Fruit fly (Drosophila melanogaster) whole organism, embryonic: ENCODE measurements around the gene CG10481.

ENCODE experiments used
- ATbp ChIP-seq: fragments of 200-800 bp; sonication (Bioruptor generic); optimal IDR thresholded peaks from 2 replicates; lab custom pipeline; 2017; ENCODE audit warnings: missing biosample characterization, mild to moderate bottlenecking, missing genetic modification characterization, missing genetic modification reagents
- Bdp1 ChIP-seq: fragments of 200-800 bp; sonication (Bioruptor generic); optimal IDR thresholded peaks from 3 replicates; lab custom pipeline; 2016; ENCODE audit warnings: missing biosample characterization, missing genetic modification characterization
- CG10431 ChIP-seq: fragments of 200-800 bp; sonication (Bioruptor generic); optimal IDR thresholded peaks from 3 replicates; lab custom pipeline; 2018; ENCODE audit warnings: missing biosample characterization, mild to moderate bottlenecking, missing genetic modification characterization
- CG10959 ChIP-seq: fragments of 200-800 bp; sonication (Bioruptor generic); IDR thresholded peaks from 2 replicates; pipeline ENCODE4 v1.3.6; 2022; ENCODE audit warnings: missing biosample characterization, missing genetic modification characterization
- CG12219 ChIP-seq: fragments of 200-800 bp; sonication (Bioruptor generic); optimal IDR thresholded peaks from 3 replicates; lab custom pipeline; 2018; ENCODE audit warnings: missing biosample characterization, mild to moderate bottlenecking, missing genetic modification characterization
- CG15011 ChIP-seq: fragments of 200-800 bp; sonication (Bioruptor generic); optimal IDR thresholded peaks from 3 replicates; lab custom pipeline; 2018; ENCODE audit warnings: missing biosample characterization, mild to moderate bottlenecking, missing genetic modification characterization
- CG15479 ChIP-seq: fragments of 200-800 bp; sonication (Bioruptor generic); optimal IDR thresholded peaks from 3 replicates; lab custom pipeline; 2019; ENCODE audit warnings: missing biosample characterization, mild to moderate bottlenecking, missing genetic modification characterization, moderate library complexity
- CG16779 ChIP-seq: fragments of 200-800 bp; sonication (Bioruptor generic); IDR thresholded peaks from 2 replicates; pipeline ENCODE4 v1.3.6; 2022; ENCODE audit warnings: missing biosample characterization, missing genetic modification characterization
- CG17568 ChIP-seq: fragments of 200-800 bp; sonication (Bioruptor generic); optimal IDR thresholded peaks from 2 replicates; lab custom pipeline; 2018; ENCODE audit warnings: missing biosample characterization, mild to moderate bottlenecking, missing genetic modification characterization, moderate library complexity
- CG17802 ChIP-seq: fragments of 200-800 bp; sonication (Bioruptor generic); optimal IDR thresholded peaks from 2 replicates; lab custom pipeline; 2018; ENCODE audit warnings: missing biosample characterization, mild to moderate bottlenecking, missing genetic modification characterization, moderate library complexity
- CG17829 ChIP-seq: fragments of 200-800 bp; optimal IDR thresholded peaks from 2 replicates; lab custom pipeline; 2019; ENCODE audit warnings: missing biosample characterization, mild to moderate bottlenecking, missing genetic modification characterization, moderate library complexity
- CG2129 ChIP-seq: fragments of 200-800 bp; sonication (Bioruptor generic); IDR thresholded peaks from 2 replicates; pipeline ENCODE4 v1.3.6; 2022; ENCODE audit warnings: missing biosample characterization, missing genetic modification characterization; ENCODE audit not compliant: partially characterized antibody
- CG31365 ChIP-seq: fragments of 200-800 bp; sonication (Bioruptor generic); optimal IDR thresholded peaks from 2 replicates; lab custom pipeline; 2018; ENCODE audit warnings: missing biosample characterization, mild to moderate bottlenecking, missing genetic modification characterization
- CG33557 ChIP-seq: fragments of 200-800 bp; sonication (Bioruptor generic); optimal IDR thresholded peaks from 2 replicates; lab custom pipeline; 2019; ENCODE audit warnings: missing biosample characterization, mild to moderate bottlenecking, missing genetic modification characterization, moderate library complexity
- CG42726 ChIP-seq: fragments of 200-800 bp; sonication (Bioruptor generic); IDR thresholded peaks from 2 replicates; pipeline ENCODE4 v1.3.6; 2022; ENCODE audit warnings: missing biosample characterization, missing genetic modification characterization; ENCODE audit not compliant: partially characterized antibody
- CG4820 ChIP-seq: fragments of 200-800 bp; sonication (Bioruptor generic); optimal IDR thresholded peaks from 3 replicates; lab custom pipeline; 2016; ENCODE audit warnings: missing biosample characterization, missing genetic modification characterization
- CG6175 ChIP-seq: fragments of 200-800 bp; sonication (Bioruptor generic); IDR thresholded peaks from 3 replicates; pipeline ENCODE4 v1.3.6; 2022; ENCODE audit warnings: missing biosample characterization, missing genetic modification characterization
- CG8944 ChIP-seq: fragments of 200-800 bp; sonication (Bioruptor generic); optimal IDR thresholded peaks from 3 replicates; lab custom pipeline; 2016; ENCODE audit warnings: missing biosample characterization, missing genetic modification characterization
- CG9609 ChIP-seq: fragments of 200-800 bp; sonication (Bioruptor generic); optimal IDR thresholded peaks from 3 replicates; lab custom pipeline; 2016; ENCODE audit warnings: missing biosample characterization, missing genetic modification characterization
- Dip2 ChIP-seq: fragments of 200-800 bp; sonication (Bioruptor generic); IDR thresholded peaks from 2 replicates; pipeline ENCODE4 v1.3.6; 2022; ENCODE audit warnings: missing biosample characterization, missing genetic modification characterization
- Drgx ChIP-seq: fragments of 200-800 bp; sonication (Bioruptor generic); IDR thresholded peaks from 2 replicates; pipeline ENCODE4 v1.3.6; 2022; ENCODE audit warnings: missing biosample characterization, missing genetic modification characterization
- E2f1 ChIP-seq: fragments of 200-800 bp; sonication (Bioruptor generic); IDR thresholded peaks from 2 replicates; pipeline ENCODE4 v1.3.6; 2022; ENCODE audit warnings: missing biosample characterization, missing genetic modification characterization
- H15 ChIP-seq: fragments of 200-800 bp; sonication (Bioruptor generic); IDR thresholded peaks from 3 replicates; pipeline ENCODE4 v1.3.6; 2022; ENCODE audit warnings: missing biosample characterization, missing genetic modification characterization
- HmgZ ChIP-seq: fragments of 200-800 bp; sonication (Bioruptor generic); optimal IDR thresholded peaks from 2 replicates; lab custom pipeline; 2018; ENCODE audit warnings: missing biosample characterization, mild to moderate bottlenecking, missing genetic modification characterization
- Kr ChIP-seq: fragments of 200-800 bp; sonication (Bioruptor generic); optimal IDR thresholded peaks from 2 replicates; lab custom pipeline; 2017; ENCODE audit warnings: missing biosample characterization, mild to moderate bottlenecking, missing genetic modification characterization
- NC2α ChIP-seq: fragments of 200-800 bp; sonication (Bioruptor generic); optimal IDR thresholded peaks from 2 replicates; lab custom pipeline; 2016; ENCODE audit warnings: missing biosample characterization, missing genetic modification characterization
- Six4 ChIP-seq: fragments of 200-800 bp; sonication (Bioruptor generic); optimal IDR thresholded peaks from 2 replicates; lab custom pipeline; 2016; ENCODE audit warnings: missing biosample characterization, missing genetic modification characterization
- Sry-β ChIP-seq: fragments of 200-800 bp; sonication (Bioruptor generic); optimal IDR thresholded peaks from 2 replicates; lab custom pipeline; 2018; ENCODE audit warnings: missing biosample characterization, mild to moderate bottlenecking, missing genetic modification characterization, moderate library complexity
- Vsx1 ChIP-seq: fragments of 200-800 bp; sonication (Bioruptor generic); optimal IDR thresholded peaks from 2 replicates; lab custom pipeline; 2017; ENCODE audit warnings: missing biosample characterization, mild to moderate bottlenecking, missing genetic modification characterization, missing genetic modification reagents
- al ChIP-seq: fragments of 200-800 bp; sonication (Bioruptor generic); IDR thresholded peaks from 2 replicates; pipeline ENCODE4 v1.3.6; 2022; ENCODE audit warnings: missing biosample characterization, missing genetic modification characterization
- bsh ChIP-seq, 2 experiments: fragments of 200-800 bp; sonication (Bioruptor generic); optimal IDR thresholded peaks; 2 replicates each; lab custom pipeline; 2017 to 2018; ENCODE audit warnings: mild to moderate bottlenecking in 2 of 2, missing biosample characterization in 2 of 2, missing genetic modification characterization in 2 of 2, moderate library complexity in 1 of 2
- cas ChIP-seq: fragments of 200-800 bp; sonication (Bioruptor generic); IDR thresholded peaks from 2 replicates; pipeline ENCODE4 v1.3.6; 2022; ENCODE audit warnings: missing biosample characterization, missing genetic modification characterization
- corto ChIP-seq: fragments of 200-800 bp; sonication (Bioruptor generic); optimal IDR thresholded peaks from 2 replicates; lab custom pipeline; 2016; ENCODE audit warnings: missing biosample characterization, mild to moderate bottlenecking, missing genetic modification characterization, moderate library complexity
- dmrt99B ChIP-seq: fragments of 200-800 bp; sonication (Bioruptor generic); optimal IDR thresholded peaks from 2 replicates; lab custom pipeline; 2018; ENCODE audit warnings: missing biosample characterization, mild to moderate bottlenecking, missing genetic modification characterization, moderate library complexity
- exex ChIP-seq: fragments of 200-800 bp; sonication (Bioruptor generic); optimal IDR thresholded peaks from 4 replicates; lab custom pipeline; 2018; ENCODE audit warnings: missing biosample characterization, mild to moderate bottlenecking, missing genetic modification characterization, moderate library complexity
- ham ChIP-seq: fragments of 200-800 bp; sonication (Bioruptor generic); IDR thresholded peaks from 2 replicates; pipeline ENCODE4 v1.3.6; 2022; ENCODE audit warnings: missing biosample characterization, missing genetic modification characterization
- ind ChIP-seq: fragments of 200-800 bp; sonication (Bioruptor generic); optimal IDR thresholded peaks from 3 replicates; lab custom pipeline; 2016; ENCODE audit warnings: missing biosample characterization, missing genetic modification characterization
- jing ChIP-seq: fragments of 200-800 bp; sonication (Bioruptor generic); optimal IDR thresholded peaks from 2 replicates; lab custom pipeline; 2018; ENCODE audit warnings: missing biosample characterization, mild to moderate bottlenecking, missing genetic modification characterization
- klu ChIP-seq: fragments of 200-800 bp; sonication (Bioruptor generic); IDR thresholded peaks from 2 replicates; pipeline ENCODE4 v1.3.6; 2022; ENCODE audit warnings: missing biosample characterization, missing genetic modification characterization
- knrl ChIP-seq: fragments of 200-800 bp; sonication (Bioruptor generic); IDR thresholded peaks from 3 replicates; pipeline ENCODE4 v1.3.6; 2022; ENCODE audit warnings: missing biosample characterization, missing genetic modification characterization; ENCODE audit not compliant: partially characterized antibody
- nerfin-1 ChIP-seq: fragments of 200-800 bp; sonication (Bioruptor generic); optimal IDR thresholded peaks from 3 replicates; lab custom pipeline; 2019; ENCODE audit warnings: missing biosample characterization, mild to moderate bottlenecking, missing genetic modification characterization, moderate library complexity
- peb ChIP-seq: fragments of 200-800 bp; sonication (Bioruptor generic); IDR thresholded peaks from 2 replicates; pipeline ENCODE4 v1.3.6; 2022; ENCODE audit warnings: missing biosample characterization, missing genetic modification characterization
- pfk ChIP-seq: fragments of 200-800 bp; sonication (Bioruptor generic); optimal IDR thresholded peaks from 2 replicates; lab custom pipeline; 2018; ENCODE audit warnings: missing biosample characterization, mild to moderate bottlenecking, missing genetic modification characterization, moderate library complexity
- ranshi ChIP-seq: fragments of 200-800 bp; sonication (Bioruptor generic); IDR thresholded peaks from 2 replicates; pipeline ENCODE4 v1.3.6; 2022; ENCODE audit warnings: missing biosample characterization, missing genetic modification characterization
- sc ChIP-seq, 3 experiments: fragments of >200 bp in 2 of 3; fragments of 200-800 bp in 1 of 3; sonication (Bioruptor generic) in 1 of 3; optimal IDR thresholded peaks; 2 replicates in 2 of 3; 3 replicates in 1 of 3; lab custom pipeline; 2017; ENCODE audit warnings: mild to moderate bottlenecking in 1 of 3, missing biosample characterization in 1 of 3, missing genetic modification characterization in 1 of 3, missing genetic modification reagents in 1 of 3
- sima ChIP-seq: fragments of 200-800 bp; sonication (Bioruptor generic); optimal IDR thresholded peaks from 2 replicates; lab custom pipeline; 2016; ENCODE audit warnings: missing biosample characterization, missing genetic modification characterization
- ssp ChIP-seq: fragments of 200-800 bp; sonication (Bioruptor generic); IDR thresholded peaks from 2 replicates; pipeline ENCODE4 v1.3.6; 2022; ENCODE audit warnings: missing biosample characterization, missing genetic modification characterization
- trh ChIP-seq: fragments of 200-800 bp; sonication (Bioruptor generic); optimal IDR thresholded peaks from 2 replicates; lab custom pipeline; 2016; ENCODE audit warnings: missing biosample characterization, missing genetic modification characterization
- vnd ChIP-seq: fragments of 200-800 bp; sonication (Bioruptor generic); IDR thresholded peaks from 3 replicates; pipeline ENCODE4 v1.3.6; 2022; ENCODE audit warnings: missing biosample characterization, missing genetic modification characterization; ENCODE audit not compliant: partially characterized antibody
- zfh2 ChIP-seq: fragments of 200-800 bp; sonication (Bioruptor generic); optimal IDR thresholded peaks from 2 replicates; lab custom pipeline; 2016; ENCODE audit warnings: missing biosample characterization, missing genetic modification characterization

CG10481 gene

dm6 chr2L:19869937-19870336, 22.4 kb downstream of the CG10481 start (continued):
- TF ChIP-seq Six4 (GFP tag; lab: Kevin White, UChicago), result peak; percentile 80
- peak; percentile 33 for TF ChIP-seq sima (GFP tag; lab: Kevin White, UChicago)
- peak; percentile 13 for TF ChIP-seq CG15011 (GFP tag; lab: Kevin White, UChicago)
- peak; percentile 58; the same call in 1 of the 2 replicates for TF ChIP-seq CG16779
- peak; percentile 69 for TF ChIP-seq ssp (GFP tag; lab: Robert Waterston, UW)
- peak; percentile 92 for TF ChIP-seq CG10959 (GFP tag; lab: Robert Waterston, UW)
- TF ChIP-seq knrl, result no peak
- no peak for TF ChIP-seq CG31365 (tag; lab: Kevin White, UChicago)
- peak; percentile 75 for TF ChIP-seq CG17829 (tag; lab: Kevin White, UChicago)
- TF ChIP-seq trh (GFP tag; lab: Kevin White, UChicago), result no peak
- TF ChIP-seq ranshi (GFP tag; lab: Robert Waterston, UW), result peak; percentile 90
- peak; percentile 62 for TF ChIP-seq dmrt99B
- TF ChIP-seq Sry-β (GFP tag; lab: Kevin White, UChicago), result no peak
- peak; percentile 81 for TF ChIP-seq E2f1 (GFP tag; lab: Robert Waterston, UW)
- TF ChIP-seq Drgx (GFP tag; lab: Robert Waterston, UW), result peak; percentile 80
- no peak for TF ChIP-seq CG10431 (GFP tag; lab: Kevin White, UChicago)
- TF ChIP-seq exex (tag; lab: Kevin White, UChicago), result no peak
- TF ChIP-seq peb, result 0 out of 2 replicates have a peak, but pooled peaks have one; percentile 62
- TF ChIP-seq Vsx1 (GFP tag; lab: Kevin White, UChicago), result no peak
- TF ChIP-seq HmgZ (tag; lab: Kevin White, UChicago), result no peak
- no peak for TF ChIP-seq Dip2 (GFP tag; lab: Robert Waterston, UW)
- TF ChIP-seq vnd, result no peak
- TF ChIP-seq ATbp (GFP tag; lab: Kevin White, UChicago), result no peak
- TF ChIP-seq NC2α, result peak; percentile 35
- no peak for TF ChIP-seq sc (optimal IDR thresholded peaks at IDR 0.05; lab: Kevin White, UChicago)
- TF ChIP-seq sc (GFP tag; optimal IDR thresholded peaks at IDR 0.05; lab: Kevin White, UChicago), result peak; percentile 27
- TF ChIP-seq pfk (GFP tag; lab: Kevin White, UChicago), result no peak
- no peak for TF ChIP-seq Kr
- TF ChIP-seq CG6175 (GFP tag; lab: Robert Waterston, UW), result 0 out of 3 replicates have a peak, but pooled peaks have one; percentile 37
- peak; percentile 50 for TF ChIP-seq zfh2 (GFP tag; lab: Kevin White, UChicago)
- no peak for TF ChIP-seq CG12219 (GFP tag; lab: Kevin White, UChicago)
- peak; percentile 77 for TF ChIP-seq al (GFP tag; lab: Robert Waterston, UW)
- TF ChIP-seq CG4820 (GFP tag; lab: Kevin White, UChicago), result peak; percentile 63
- peak; percentile 85 for TF ChIP-seq H15 (GFP tag; lab: Robert Waterston, UW)
- TF ChIP-seq CG9609 (GFP tag; lab: Kevin White, UChicago), result peak; percentile 32
- TF ChIP-seq jing, result peak; percentile 28
- peak; percentile 14 for TF ChIP-seq CG17802 (tag; lab: Kevin White, UChicago)
- TF ChIP-seq CG15479 (GFP tag; lab: Kevin White, UChicago), result no peak
- peak; percentile 14 for TF ChIP-seq Bdp1 (GFP tag; lab: Kevin White, UChicago)
- no peak for TF ChIP-seq CG17568 (GFP tag; lab: Kevin White, UChicago)
- peak; percentile 84 for TF ChIP-seq ind
- TF ChIP-seq CG33557 (GFP tag; lab: Kevin White, UChicago), result no peak
- TF ChIP-seq CG42726 (GFP tag; lab: Robert Waterston, UW), result no peak
- peak; percentile 62 for TF ChIP-seq klu
- TF ChIP-seq CG2129 (GFP tag; lab: Robert Waterston, UW), result no peak
- TF ChIP-seq bsh (GFP tag; optimal IDR thresholded peaks at IDR 0.05; lab: Kevin White, UChicago), result peak in 1 of 2 experiments; percentile 70
- no peak for TF ChIP-seq corto (GFP tag; lab: Kevin White, UChicago)
- TF ChIP-seq cas, result no peak
- peak; percentile 64 for TF ChIP-seq CG8944 (GFP tag; lab: Kevin White, UChicago)
- no peak for TF ChIP-seq ham (GFP tag; lab: Robert Waterston, UW)
- TF ChIP-seq nerfin-1, result no peak
